Worm (Caenorhabditis elegans) whole organism, L4 larva: ENCODE data around the gene mel-11.

Experiments
- F26F4.8 ChIP-seq: fragments of 200-800 bp; sonication (Bioruptor generic); conservative IDR thresholded peaks from 2 replicates; pipeline ENCODE4 v1.3.6; 2022; ENCODE audit warnings: missing genetic modification characterization, missing compliant biosample characterization
- ama-1 ChIP-seq: fragments of 150-350 bp; optimal IDR thresholded peaks from 2 replicates; lab custom pipeline; 2014; ENCODE audit warnings: inconsistent platforms, mixed read lengths
- fkh-10 ChIP-seq: fragments of 150-350 bp; optimal IDR thresholded peaks from 2 replicates; lab custom pipeline; 2014; ENCODE audit warnings: missing biosample characterization, missing genetic modification reagents, missing genetic modification characterization
- lin-15B ChIP-seq: fragments of 150-350 bp; sonication (generic microtip); optimal IDR thresholded peaks from 3 replicates; lab custom pipeline; 2014; ENCODE audit warnings: missing biosample characterization, missing genetic modification characterization
- lin-29 ChIP-seq: fragments of 200-800 bp; sonication (Bioruptor generic); IDR thresholded peaks from 2 replicates; pipeline ENCODE4 v1.3.6; 2022; ENCODE audit warnings: missing genetic modification reagents, missing genetic modification characterization, missing compliant biosample characterization
- lin-38 ChIP-seq: fragments of 200-800 bp; sonication (Bioruptor generic); IDR thresholded peaks from 2 replicates; pipeline ENCODE4 v1.3.6; 2022; ENCODE audit warnings: missing genetic modification reagents, missing genetic modification characterization, missing compliant biosample characterization
- mdl-1 ChIP-seq, 2 experiments: fragments of 150-350 bp in 1 of 2; sonication (generic microtip) in 1 of 2; optimal IDR thresholded peaks; 2 replicates each; lab custom pipeline; 2014 to 2017; ENCODE audit warnings: missing biosample characterization in 2 of 2, missing genetic modification characterization in 2 of 2
- tra-1 ChIP-seq: fragments of 200-800 bp; sonication (Bioruptor generic); IDR thresholded peaks from 2 replicates; pipeline ENCODE4 v1.3.6; 2022; ENCODE audit warnings: missing genetic modification reagents, missing genetic modification characterization, missing compliant biosample characterization
- zag-1 ChIP-seq: fragments of 150-350 bp; optimal IDR thresholded peaks from 2 replicates; lab custom pipeline; 2014; ENCODE audit warnings: missing biosample characterization, missing genetic modification characterization
- zfp-3 ChIP-seq: fragments of 200-800 bp; sonication (Bioruptor generic); conservative IDR thresholded peaks from 2 replicates; pipeline ENCODE4 v1.3.6; 2022; ENCODE audit warnings: missing genetic modification reagents, missing genetic modification characterization, missing compliant biosample characterization
- zip-2 ChIP-seq: fragments of 150-350 bp; optimal IDR thresholded peaks from 2 replicates; lab custom pipeline; 2014; ENCODE audit warnings: missing biosample characterization, missing genetic modification characterization

DNA sequence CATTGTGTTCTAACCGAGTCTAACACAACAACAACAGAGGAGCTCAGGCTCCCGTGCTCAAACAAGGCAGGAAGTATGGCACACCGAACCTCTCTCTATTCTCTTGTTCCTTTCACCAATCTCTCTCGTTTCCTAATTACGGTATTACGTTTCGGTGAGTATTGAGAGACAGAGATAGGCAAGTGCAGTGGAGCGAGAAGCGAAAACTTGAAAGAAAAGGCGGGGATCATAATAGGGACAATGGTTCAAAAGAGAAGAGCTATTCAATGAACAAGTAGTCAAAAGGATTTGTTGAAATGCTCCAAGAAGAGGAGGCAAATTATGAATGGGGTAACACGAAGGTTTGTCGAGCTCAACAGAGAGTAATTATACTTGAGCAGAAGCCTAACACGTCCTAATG is 45.0 kb upstream of the mel-11 start:
- no peak for TF ChIP-seq fkh-10 (GFP tag; lab: Kevin White, UChicago)
- TF ChIP-seq lin-29 (GFP tag; lab: Robert Waterston, UW): no peak
- TF ChIP-seq mdl-1 (tag; optimal IDR thresholded peaks at IDR 0.05; lab: Kevin White, UChicago): no peak
- no peak for TF ChIP-seq F26F4.8 (GFP tag; lab: Robert Waterston, UW)
- TF ChIP-seq lin-15B (tag; lab: Kevin White, UChicago): no peak
- TF ChIP-seq zfp-3 (GFP tag; lab: Robert Waterston, UW): no peak
- TF ChIP-seq lin-38 (GFP tag; lab: Robert Waterston, UW): no peak
- TF ChIP-seq zag-1: no peak
- no peak for TF ChIP-seq zip-2 (tag; lab: Kevin White, UChicago)
- no peak for TF ChIP-seq ama-1 (lab: Kevin White, UChicago)
- no peak for TF ChIP-seq tra-1 (GFP tag; lab: Robert Waterston, UW)
